Worm (Caenorhabditis elegans): Measurements from ENCODE around the gene gstk-2.

- no peak for TF ChIP-seq nhr-12 (tag; optimal IDR thresholded peaks at IDR 0.05)
- TF ChIP-seq nhr-76 (tag; optimal IDR thresholded peaks at IDR 0.05) = no peak
- no peak for TF ChIP-seq nhr-20 (tag; optimal IDR thresholded peaks at IDR 0.05)
- TF ChIP-seq ceh-82 (tag; optimal IDR thresholded peaks at IDR 0.05) = no peak
- TF ChIP-seq ztf-11 (tag; optimal IDR thresholded peaks at IDR 0.05) = no peak
- no peak for TF ChIP-seq nhr-28 (tag; optimal IDR thresholded peaks at IDR 0.05)
- TF ChIP-seq unc-130 (tag; optimal IDR thresholded peaks at IDR 0.05) = no peak
- no peak for TF ChIP-seq hlh-17 (GFP tag; optimal IDR thresholded peaks at IDR 0.05; ENCODE audit: borderline replicate concordance)
- TF ChIP-seq snpc-4 (tag; optimal IDR thresholded peaks at IDR 0.05) = no peak
- TF ChIP-seq nhr-90 (tag; optimal IDR thresholded peaks at IDR 0.05; ENCODE audit: poor library complexity) = no peak
- TF ChIP-seq lir-3 (tag; optimal IDR thresholded peaks at IDR 0.05; ENCODE audit: poor library complexity) = no peak
- TF ChIP-seq tbx-2 (tag; optimal IDR thresholded peaks at IDR 0.05) = no peak
Observed at ce11 chrIV:7222088-7222487, 20.0 kb downstream of the gstk-2 start.
